Fruit fly (Drosophila melanogaster) whole organism, embryonic: ENCODE results near the gene CG43999.
A peak's percentile ranks its signal among the peaks of the same experiment; 100 is the strongest.

Experiments used
- Aef1 ChIP-seq: fragments of 200-800 bp; sonication (Bioruptor generic); IDR thresholded peaks from 3 replicates; pipeline ENCODE4 v1.3.6; 2022; ENCODE audit warnings: missing biosample characterization, missing genetic modification characterization
- Asciz ChIP-seq: fragments of 200-800 bp; sonication (Bioruptor generic); optimal IDR thresholded peaks from 2 replicates; lab custom pipeline; 2017; ENCODE audit warnings: missing biosample characterization, mild to moderate bottlenecking, missing genetic modification characterization, missing genetic modification reagents
- CG10267 ChIP-seq: fragments of 200-800 bp; sonication (Bioruptor generic); optimal IDR thresholded peaks from 2 replicates; lab custom pipeline; 2018; ENCODE audit warnings: missing biosample characterization, mild to moderate bottlenecking, missing genetic modification characterization, moderate library complexity
- CG10366 ChIP-seq: fragments of 200-800 bp; sonication (Bioruptor generic); IDR thresholded peaks from 2 replicates; pipeline ENCODE4 v1.3.6; 2022; ENCODE audit warnings: missing biosample characterization, missing genetic modification characterization
- CG13123 ChIP-seq: fragments of 200-800 bp; sonication (Bioruptor generic); optimal IDR thresholded peaks from 2 replicates; lab custom pipeline; 2016; ENCODE audit warnings: missing biosample characterization, missing genetic modification characterization
- CG13894 ChIP-seq: fragments of 200-800 bp; sonication (Bioruptor generic); optimal IDR thresholded peaks from 3 replicates; lab custom pipeline; 2018; ENCODE audit warnings: missing biosample characterization, mild to moderate bottlenecking, missing genetic modification characterization, moderate library complexity
- CG14710 ChIP-seq: fragments of 200-800 bp; sonication (Bioruptor generic); optimal IDR thresholded peaks from 3 replicates; lab custom pipeline; 2019; ENCODE audit warnings: missing biosample characterization, mild to moderate bottlenecking, missing genetic modification characterization, moderate library complexity
- CG1529 ChIP-seq: fragments of 200-800 bp; sonication (Bioruptor generic); optimal IDR thresholded peaks from 3 replicates; lab custom pipeline; 2018; ENCODE audit warnings: missing biosample characterization, missing genetic modification characterization
- CG1603 ChIP-seq: fragments of 200-800 bp; sonication (Bioruptor generic); optimal IDR thresholded peaks from 2 replicates; lab custom pipeline; 2019; ENCODE audit warnings: missing biosample characterization, mild to moderate bottlenecking, missing genetic modification characterization, moderate library complexity
- CG17802 ChIP-seq: fragments of 200-800 bp; sonication (Bioruptor generic); optimal IDR thresholded peaks from 2 replicates; lab custom pipeline; 2018; ENCODE audit warnings: missing biosample characterization, mild to moderate bottlenecking, missing genetic modification characterization, moderate library complexity
- CG2202 ChIP-seq: fragments of 200-800 bp; sonication (Bioruptor generic); optimal IDR thresholded peaks from 2 replicates; lab custom pipeline; 2018; ENCODE audit warnings: missing biosample characterization, mild to moderate bottlenecking, missing genetic modification characterization
- CG31441 ChIP-seq: fragments of 200-800 bp; sonication (Bioruptor generic); IDR thresholded peaks from 2 replicates; pipeline ENCODE4 v1.3.6; 2022; ENCODE audit warnings: missing biosample characterization, missing genetic modification characterization
- CG34224 ChIP-seq: fragments of 200-800 bp; sonication (Bioruptor generic); IDR thresholded peaks from 3 replicates; pipeline ENCODE4 v1.3.6; 2022; ENCODE audit warnings: missing biosample characterization, missing genetic modification characterization; ENCODE audit not compliant: partially characterized antibody
- CG43689 ChIP-seq: fragments of 200-800 bp; sonication (Bioruptor generic); IDR thresholded peaks from 2 replicates; pipeline ENCODE4 v1.3.6; 2022; ENCODE audit warnings: missing biosample characterization, missing genetic modification characterization
- CG8359 ChIP-seq: fragments of 200-800 bp; sonication (Bioruptor generic); optimal IDR thresholded peaks from 2 replicates; lab custom pipeline; 2017; ENCODE audit warnings: missing biosample characterization, mild to moderate bottlenecking, missing genetic modification characterization, borderline replicate concordance
- CTCF ChIP-seq: fragments of 200-800 bp; sonication (Bioruptor generic); optimal IDR thresholded peaks from 2 replicates; lab custom pipeline; 2017; ENCODE audit warnings: missing biosample characterization, mild to moderate bottlenecking, missing genetic modification characterization, moderate library complexity
- CkIIα-i1 ChIP-seq: fragments of 200-800 bp; sonication (Bioruptor generic); IDR thresholded peaks from 2 replicates; pipeline ENCODE4 v1.3.6; 2022; ENCODE audit warnings: missing biosample characterization, missing genetic modification characterization
- CoRest ChIP-seq: fragments of 200-800 bp; sonication (Bioruptor generic); optimal IDR thresholded peaks from 3 replicates; lab custom pipeline; 2018; ENCODE audit warnings: missing biosample characterization, mild to moderate bottlenecking, missing genetic modification characterization, moderate library complexity
- Gug ChIP-seq: fragments of 200-800 bp; sonication (Bioruptor generic); IDR thresholded peaks from 4 replicates; pipeline ENCODE4 v1.3.6; 2022; ENCODE audit warnings: missing biosample characterization, missing genetic modification characterization
- Hey ChIP-seq: fragments of 200-800 bp; sonication (Bioruptor generic); optimal IDR thresholded peaks from 3 replicates; lab custom pipeline; 2018; ENCODE audit warnings: missing biosample characterization, mild to moderate bottlenecking, missing genetic modification characterization
- Hmr ChIP-seq: fragments of 200-800 bp; sonication (Bioruptor generic); optimal IDR thresholded peaks from 3 replicates; lab custom pipeline; 2017; ENCODE audit warnings: mild to moderate bottlenecking, missing biosample characterization, missing genetic modification reagents, missing genetic modification characterization
- Hr51 ChIP-seq, 2 experiments: fragments of 200-800 bp; sonication (Bioruptor generic); optimal IDR thresholded peaks; 2 replicates in 1 of 2; 3 replicates in 1 of 2; lab custom pipeline; 2016 to 2018; ENCODE audit warnings: missing biosample characterization in 2 of 2, missing genetic modification characterization in 2 of 2, mild to moderate bottlenecking in 1 of 2, moderate library complexity in 1 of 2
- Jarid2 ChIP-seq: fragments of 200-800 bp; sonication (Bioruptor generic); optimal IDR thresholded peaks from 3 replicates; lab custom pipeline; 2017; ENCODE audit warnings: mild to moderate bottlenecking, missing biosample characterization, missing genetic modification reagents, missing genetic modification characterization
- Mes4 ChIP-seq: fragments of 200-800 bp; sonication (Bioruptor generic); optimal IDR thresholded peaks from 2 replicates; lab custom pipeline; 2016; ENCODE audit warnings: missing biosample characterization, missing genetic modification characterization
- Optix ChIP-seq: fragments of 200-800 bp; sonication (Bioruptor generic); IDR thresholded peaks from 3 replicates; pipeline ENCODE4 v1.3.6; 2022; ENCODE audit warnings: missing biosample characterization, missing genetic modification characterization
- Sin3A ChIP-seq: fragments of >200 bp; optimal IDR thresholded peaks from 2 replicates; lab custom pipeline; 2018
- Sox100B ChIP-seq: fragments of 200-800 bp; sonication (Bioruptor generic); optimal IDR thresholded peaks from 3 replicates; lab custom pipeline; 2018; ENCODE audit warnings: missing biosample characterization, mild to moderate bottlenecking, missing genetic modification characterization
- ac ChIP-seq: fragments of 200-800 bp; sonication (Bioruptor generic); optimal IDR thresholded peaks from 3 replicates; lab custom pipeline; 2017; ENCODE audit warnings: missing biosample characterization, mild to moderate bottlenecking, missing genetic modification characterization
- aop ChIP-seq: fragments of 200-800 bp; sonication (Bioruptor generic); IDR thresholded peaks from 2 replicates; pipeline ENCODE4 v1.3.6; 2022; ENCODE audit warnings: missing biosample characterization, missing genetic modification characterization
- ato ChIP-seq: fragments of 200-800 bp; sonication (Bioruptor generic); IDR thresholded peaks from 2 replicates; pipeline ENCODE4 v1.3.6; 2022; ENCODE audit warnings: missing biosample characterization, missing genetic modification characterization; ENCODE audit not compliant: partially characterized antibody
- btn ChIP-seq: fragments of 200-800 bp; sonication (Bioruptor generic); optimal IDR thresholded peaks from 2 replicates; lab custom pipeline; 2016; ENCODE audit warnings: missing biosample characterization, missing genetic modification characterization
- cg ChIP-seq: fragments of 200-800 bp; sonication (Bioruptor generic); optimal IDR thresholded peaks from 3 replicates; lab custom pipeline; 2019; ENCODE audit warnings: missing biosample characterization, mild to moderate bottlenecking, missing genetic modification characterization, moderate library complexity
- corto ChIP-seq: fragments of 200-800 bp; sonication (Bioruptor generic); optimal IDR thresholded peaks from 2 replicates; lab custom pipeline; 2016; ENCODE audit warnings: missing biosample characterization, mild to moderate bottlenecking, missing genetic modification characterization, moderate library complexity
- dimm ChIP-seq: fragments of 200-800 bp; sonication (Bioruptor generic); IDR thresholded peaks from 2 replicates; pipeline ENCODE4 v1.3.6; 2022; ENCODE audit warnings: missing biosample characterization, missing genetic modification characterization
- disco-r ChIP-seq: fragments of 200-800 bp; sonication (Bioruptor generic); optimal IDR thresholded peaks from 2 replicates; lab custom pipeline; 2016; ENCODE audit warnings: missing biosample characterization, missing genetic modification characterization
- fd102C ChIP-seq: fragments of 200-800 bp; sonication (Bioruptor generic); optimal IDR thresholded peaks from 2 replicates; lab custom pipeline; 2018; ENCODE audit warnings: missing biosample characterization, mild to moderate bottlenecking, missing genetic modification characterization, moderate library complexity
- fd64A ChIP-seq: fragments of 200-800 bp; sonication (Bioruptor generic); optimal IDR thresholded peaks from 3 replicates; lab custom pipeline; 2018; ENCODE audit warnings: missing biosample characterization, mild to moderate bottlenecking, missing genetic modification characterization
- fd96Cb ChIP-seq: fragments of 200-800 bp; sonication (Bioruptor generic); optimal IDR thresholded peaks from 2 replicates; lab custom pipeline; 2018; ENCODE audit warnings: missing biosample characterization, mild to moderate bottlenecking, missing genetic modification characterization, moderate library complexity
- fu2 ChIP-seq: fragments of 200-800 bp; sonication (Bioruptor generic); optimal IDR thresholded peaks from 2 replicates; lab custom pipeline; 2016; ENCODE audit warnings: missing biosample characterization, missing genetic modification characterization
- hth ChIP-seq: fragments of >200 bp; optimal IDR thresholded peaks from 2 replicates; lab custom pipeline; 2017; ENCODE audit warnings: inconsistent platforms
- jing ChIP-seq: fragments of 200-800 bp; sonication (Bioruptor generic); optimal IDR thresholded peaks from 2 replicates; lab custom pipeline; 2018; ENCODE audit warnings: missing biosample characterization, mild to moderate bottlenecking, missing genetic modification characterization
- lilli ChIP-seq: fragments of 200-800 bp; sonication (Bioruptor generic); optimal IDR thresholded peaks from 3 replicates; lab custom pipeline; 2016; ENCODE audit warnings: missing biosample characterization, missing genetic modification characterization
- luna ChIP-seq: fragments of 200-800 bp; sonication (Bioruptor generic); optimal IDR thresholded peaks from 2 replicates; lab custom pipeline; 2016; ENCODE audit warnings: missing biosample characterization, missing genetic modification characterization
- nom ChIP-seq: fragments of 200-800 bp; sonication (Bioruptor generic); optimal IDR thresholded peaks from 2 replicates; lab custom pipeline; 2017; ENCODE audit warnings: missing biosample characterization, missing genetic modification characterization, mild to moderate bottlenecking, moderate library complexity, missing genetic modification reagents
- seq ChIP-seq: fragments of 200-800 bp; sonication (Bioruptor generic); IDR thresholded peaks from 2 replicates; pipeline ENCODE4 v1.3.6; 2022; ENCODE audit warnings: missing biosample characterization, missing genetic modification characterization
- sisA ChIP-seq: fragments of 200-800 bp; sonication (Bioruptor generic); IDR thresholded peaks from 2 replicates; pipeline ENCODE4 v1.3.6; 2022; ENCODE audit warnings: missing biosample characterization, missing genetic modification characterization
- stwl ChIP-seq: fragments of 200-800 bp; sonication (Bioruptor generic); optimal IDR thresholded peaks from 3 replicates; lab custom pipeline; 2018; ENCODE audit warnings: missing biosample characterization, mild to moderate bottlenecking, missing genetic modification characterization, moderate library complexity
- tll ChIP-seq, 2 experiments: fragments of 200-800 bp in 1 of 2; fragments of >200 bp in 1 of 2; sonication (Bioruptor generic) in 1 of 2; optimal IDR thresholded peaks; 2 replicates each; lab custom pipeline; 2017 to 2019; ENCODE audit warnings: missing biosample characterization in 2 of 2, missing genetic modification characterization in 2 of 2, mild to moderate bottlenecking in 1 of 2, moderate library complexity in 1 of 2
- tx ChIP-seq: fragments of 200-800 bp; sonication (Bioruptor generic); optimal IDR thresholded peaks from 2 replicates; lab custom pipeline; 2016; ENCODE audit warnings: missing biosample characterization, missing genetic modification characterization
- wek ChIP-seq: fragments of 200-800 bp; sonication (Bioruptor generic); optimal IDR thresholded peaks from 3 replicates; lab custom pipeline; 2018; ENCODE audit warnings: missing biosample characterization, mild to moderate bottlenecking, missing genetic modification characterization, moderate library complexity

Gene CG43999

dm6 chr3R:23922502-23923350 is 6.1 kb downstream of the CG43999 start, which contains the start of the genes sba and CG31141 (continued):
- peak in 1 of 2 experiments; percentile 20 for TF ChIP-seq tll (GFP tag; optimal IDR thresholded peaks at IDR 0.05; lab: Kevin White, UChicago)
- peak; percentile 29 for TF ChIP-seq Hmr (GFP tag; lab: Kevin White, UChicago)
- peak; percentile 44 for TF ChIP-seq wek
- TF ChIP-seq Gug (GFP tag; lab: Robert Waterston, UW): no peak
- no peak for TF ChIP-seq corto (GFP tag; lab: Kevin White, UChicago)
- TF ChIP-seq CoRest (tag; lab: Kevin White, UChicago): peak; percentile 59
- no peak for TF ChIP-seq luna (GFP tag; lab: Kevin White, UChicago)
- TF ChIP-seq fu2 (GFP tag; lab: Kevin White, UChicago): no peak
- TF ChIP-seq sisA (GFP tag; lab: Robert Waterston, UW): no peak
- TF ChIP-seq Aef1 (GFP tag; lab: Robert Waterston, UW): peak; percentile 69
- no peak for TF ChIP-seq CG1529 (GFP tag; lab: Kevin White, UChicago)
- no peak for TF ChIP-seq hth
- TF ChIP-seq fd102C: no peak
- TF ChIP-seq CG17802 (tag; lab: Kevin White, UChicago): no peak
- TF ChIP-seq seq: no peak
- TF ChIP-seq tx (GFP tag; lab: Kevin White, UChicago): no peak
- TF ChIP-seq Optix (GFP tag; lab: Robert Waterston, UW): no peak
- TF ChIP-seq CG31441 (GFP tag; lab: Robert Waterston, UW): no peak
- TF ChIP-seq CG13123: no peak
- TF ChIP-seq CTCF (GFP tag; lab: Kevin White, UChicago): peak; percentile 37
- no peak for TF ChIP-seq CkIIα-i1
- TF ChIP-seq Mes4: no peak
- TF ChIP-seq Sin3A: peak; percentile 66
- no peak for TF ChIP-seq CG10366
- TF ChIP-seq stwl (tag; lab: Kevin White, UChicago): peak; percentile 85
- TF ChIP-seq Hey (tag; lab: Kevin White, UChicago): no peak
- peak; percentile 35 for TF ChIP-seq CG14710 (tag; lab: Kevin White, UChicago)
- TF ChIP-seq CG13894 (tag; lab: Kevin White, UChicago): peak; percentile 56
- TF ChIP-seq lilli (GFP tag; lab: Kevin White, UChicago): peak; percentile 26
- peak; percentile 80 for TF ChIP-seq CG1603 (tag; lab: Kevin White, UChicago)
- TF ChIP-seq nom (GFP tag; lab: Kevin White, UChicago): peak; percentile 63
- TF ChIP-seq disco-r (GFP tag; lab: Kevin White, UChicago): no peak
- no peak for TF ChIP-seq CG8359 (GFP tag; lab: Kevin White, UChicago)
- TF ChIP-seq Sox100B (GFP tag; lab: Kevin White, UChicago): no peak
- TF ChIP-seq ac (GFP tag; lab: Kevin White, UChicago): no peak
- TF ChIP-seq Jarid2 (GFP tag; lab: Kevin White, UChicago): peak; percentile 90
- no peak for TF ChIP-seq CG2202 (tag; lab: Kevin White, UChicago)
- TF ChIP-seq CG43689 (GFP tag; lab: Robert Waterston, UW): no peak
- TF ChIP-seq btn (GFP tag; lab: Kevin White, UChicago): no peak
- peak; percentile 84 for TF ChIP-seq ato
- TF ChIP-seq jing (GFP tag; lab: Kevin White, UChicago): no peak
- peak; percentile 15 for TF ChIP-seq CG10267 (tag; lab: Kevin White, UChicago)
- no peak for TF ChIP-seq dimm (GFP tag; lab: Robert Waterston, UW)
- peak; percentile 75 for TF ChIP-seq cg
- no peak for TF ChIP-seq fd64A
- no peak for TF ChIP-seq Hr51 (GFP tag; optimal IDR thresholded peaks at IDR 0.05; lab: Kevin White, UChicago)
- no peak for TF ChIP-seq aop (GFP tag; lab: Robert Waterston, UW)
- TF ChIP-seq CG34224 (GFP tag; lab: Robert Waterston, UW): peak; percentile 87
- no peak for TF ChIP-seq fd96Cb (tag; lab: Kevin White, UChicago)
- no peak for TF ChIP-seq Asciz
